Fruit fly (Drosophila melanogaster) whole organism: ENCODE data around the gene Cyp28a5.

Source experiments
- CG8478 ChIP-seq: fragments of >200 bp; optimal IDR thresholded peaks from 2 replicates; lab custom pipeline; 2018; ENCODE audit warnings: inconsistent platforms
- Dll ChIP-seq: fragments of >200 bp; optimal IDR thresholded peaks from 2 replicates; lab custom pipeline; 2017
- EcR ChIP-seq, 2 experiments: fragments of >200 bp; optimal IDR thresholded peaks; 2 replicates each; lab custom pipeline; 2017; ENCODE audit warnings: missing biosample characterization in 2 of 2, missing genetic modification characterization in 2 of 2, missing genetic modification reagents in 2 of 2
- pan ChIP-seq: fragments of >200 bp; optimal IDR thresholded peaks from 2 replicates; lab custom pipeline; 2017
- psq ChIP-seq: fragments of >200 bp; optimal IDR thresholded peaks from 2 replicates; lab custom pipeline; 2017
- usp ChIP-seq: fragments of >200 bp; optimal IDR thresholded peaks from 2 replicates; lab custom pipeline; 2017; ENCODE audit warnings: missing biosample characterization, missing genetic modification characterization, mixed read lengths

The Cyp28a5 gene

dm6 chr2L:14024746-14025105, 47.6 kb downstream of the Cyp28a5 start:
- TF ChIP-seq pan (lab: Kevin White, UChicago), result no peak
- TF ChIP-seq Dll (lab: Kevin White, UChicago), result no peak

- TF ChIP-seq pan (lab: Kevin White, UChicago) (no peak), Dll (lab: Kevin White, UChicago) (no peak), psq (lab: Kevin White, UChicago) (no peak), EcR (GFP tag; optimal IDR thresholded peaks at IDR 0.05; lab: Kevin White, UChicago) (no peak), CG8478 (lab: Kevin White, UChicago) (no peak), usp (GFP tag; lab: Kevin White, UChicago) (no peak)
Observed at dm6 chr2L:14025485-14025933, 48.4 kb downstream of the Cyp28a5 start.

dm6 chr2L:14026778-14027177, 49.7 kb downstream of the Cyp28a5 start, which contains the start of gene hll:
Gene hll, plus strand, starts transcription at chr2L:14027001.
- TF ChIP-seq CG8478 (lab: Kevin White, UChicago), result no peak
- TF ChIP-seq usp (GFP tag; lab: Kevin White, UChicago), result no peak
- no peak for TF ChIP-seq pan (lab: Kevin White, UChicago)
- no peak for TF ChIP-seq Dll (lab: Kevin White, UChicago)
- no peak for TF ChIP-seq EcR (GFP tag; optimal IDR thresholded peaks at IDR 0.05; lab: Kevin White, UChicago)
- TF ChIP-seq psq (lab: Kevin White, UChicago), result no peak
